Fruit fly (Drosophila melanogaster): ENCODE data around the gene CCT2.
A peak's percentile ranks its signal among the peaks of the same experiment; 100 is the strongest.

Gene CCT2

dm6 chrX:9078263-9078662 lies 11.1 kb upstream of the CCT2 start, which contains the start of gene CG44325 (continued):
- TF ChIP-seq MTF-1 (GFP tag; optimal IDR thresholded peaks at IDR 0.05; ENCODE audit: borderline replicate concordance) (peak; percentile 32), CG18476 (GFP tag; optimal IDR thresholded peaks at IDR 0.05) (peak; percentile 8), hkb (optimal IDR thresholded peaks at IDR 0.05) (no peak), hkb (GFP tag; IDR thresholded peaks at IDR 0.05) (peak; percentile 44; the same call in 1 of the 2 replicates), Rfx (GFP tag; IDR thresholded peaks at IDR 0.05) (peak; percentile 41; the same call in 1 of the 2 replicates), sens (GFP tag) (peak; percentile 63), CG6654 (GFP tag; optimal IDR thresholded peaks at IDR 0.05) (no peak), CG15696 (tag; optimal IDR thresholded peaks at IDR 0.05) (no peak), Hsf (GFP tag; optimal IDR thresholded peaks at IDR 0.05) (no peak), Atf6 (GFP tag; IDR thresholded peaks at IDR 0.05) (0 out of 2 replicates have a peak, but pooled peaks have one; percentile 27), caup (GFP tag; optimal IDR thresholded peaks at IDR 0.05; ENCODE audit: severe bottlenecking) (peak; percentile 29), CG8290 (GFP tag; optimal IDR thresholded peaks at IDR 0.05) (no peak), CG8290 (tag; optimal IDR thresholded peaks at IDR 0.05) (peak in 1 of 2 experiments; percentile 70), CG13624 (GFP tag; optimal IDR thresholded peaks at IDR 0.05) (peak; percentile 29), ftz-f1 (GFP tag; optimal IDR thresholded peaks at IDR 0.05) (peak; percentile 16), CG9932 (GFP tag; IDR thresholded peaks at IDR 0.05) (0 out of 2 replicates have a peak, but pooled peaks have one; percentile 15), fu2 (GFP tag; optimal IDR thresholded peaks at IDR 0.05) (no peak), odd (GFP tag; optimal IDR thresholded peaks at IDR 0.05) (peak; percentile 30), CG8924 (tag; optimal IDR thresholded peaks at IDR 0.05) (peak; percentile 15), CG12071 (GFP tag; optimal IDR thresholded peaks at IDR 0.05) (peak; percentile 39), CG16779 (GFP tag; IDR thresholded peaks at IDR 0.05) (0 out of 2 replicates have a peak, but pooled peaks have one; percentile 40), chm (GFP tag; IDR thresholded peaks at IDR 0.05) (peak; percentile 75), CG6254 (GFP tag; optimal IDR thresholded peaks at IDR 0.05) (no peak), sna (GFP tag; IDR thresholded peaks at IDR 0.05; ENCODE audit: partially characterized antibody) (0 out of 2 replicates have a peak, but pooled peaks have one; percentile 21), CG14710 (tag; optimal IDR thresholded peaks at IDR 0.05) (no peak), seq (GFP tag; IDR thresholded peaks at IDR 0.05) (no peak), CG7987 (GFP tag; optimal IDR thresholded peaks at IDR 0.05) (peak; percentile 53), Adf1 (GFP tag; IDR thresholded peaks at IDR 0.05) (peak; percentile 96), HLHmδ (GFP tag; optimal IDR thresholded peaks at IDR 0.05) (peak; percentile 59), CG17361 (GFP tag; IDR thresholded peaks at IDR 0.05) (no peak), CG6765 (GFP tag; optimal IDR thresholded peaks at IDR 0.05) (peak; percentile 44), CG6813 (GFP tag; optimal IDR thresholded peaks at IDR 0.05) (no peak), MESR4 (GFP tag; optimal IDR thresholded peaks at IDR 0.05) (peak; percentile 32), vvl (GFP tag; IDR thresholded peaks at IDR 0.05) (peak; percentile 58; the same call in 1 of the 2 replicates), CG15514 (GFP tag; optimal IDR thresholded peaks at IDR 0.05) (peak; percentile 34), ap (GFP tag; IDR thresholded peaks at IDR 0.05) (peak; percentile 30; the same call in 1 of the 2 replicates), sob (GFP tag; IDR thresholded peaks at IDR 0.05) (0 out of 2 replicates have a peak, but pooled peaks have one; percentile 8), CG10274 (GFP tag; optimal IDR thresholded peaks at IDR 0.05) (no peak), Hmr (GFP tag; optimal IDR thresholded peaks at IDR 0.05) (peak; percentile 46), ci (GFP tag; IDR thresholded peaks at IDR 0.05) (peak; percentile 57; the same call in 2 of the 3 replicates), Vsx1 (GFP tag; optimal IDR thresholded peaks at IDR 0.05) (peak; percentile 25), trh (GFP tag; optimal IDR thresholded peaks at IDR 0.05) (no peak), Xbp1 (GFP tag; optimal IDR thresholded peaks at IDR 0.05) (no peak), nom (GFP tag; optimal IDR thresholded peaks at IDR 0.05) (peak; percentile 81), lab (GFP tag; optimal IDR thresholded peaks at IDR 0.05) (peak; percentile 60), CG12391 (tag; optimal IDR thresholded peaks at IDR 0.05) (no peak), tap (tag; optimal IDR thresholded peaks at IDR 0.05) (no peak), CTCF (GFP tag; optimal IDR thresholded peaks at IDR 0.05) (no peak), ind (GFP tag; optimal IDR thresholded peaks at IDR 0.05) (no peak), Dek (tag; optimal IDR thresholded peaks at IDR 0.05) (no peak), CG11398 (GFP tag; optimal IDR thresholded peaks at IDR 0.05) (peak; percentile 16)
